Worm (Caenorhabditis elegans) whole organism, L4 larva: ENCODE results near the gene T24E12.10.

Experiments used
- F37D6.2 ChIP-seq: sonication (generic microtip); optimal IDR thresholded peaks from 2 replicates; lab custom pipeline; 2016; ENCODE audit warnings: mild to moderate bottlenecking, missing genetic modification characterization, missing compliant biosample characterization
- ZK337.2 ChIP-seq: fragments of 200-800 bp; sonication (Bioruptor generic); IDR thresholded peaks from 2 replicates; pipeline ENCODE4 v1.3.6; 2022; ENCODE audit warnings: missing genetic modification reagents, missing genetic modification characterization, missing compliant biosample characterization
- ZK546.5 ChIP-seq, 2 experiments: sonication (generic microtip); optimal IDR thresholded peaks; 2 replicates each; lab custom pipeline; 2017; ENCODE audit warnings: missing biosample characterization in 2 of 2, missing genetic modification characterization in 2 of 2
- duxl-1 ChIP-seq: sonication (generic microtip); optimal IDR thresholded peaks from 2 replicates; lab custom pipeline; 2016; ENCODE audit warnings: mild to moderate bottlenecking, missing genetic modification characterization, moderate library complexity, missing compliant biosample characterization; ENCODE audit not compliant: poor library complexity
- madf-5 ChIP-seq, 2 experiments: fragments of 200-800 bp; sonication (Bioruptor generic); IDR thresholded peaks; 2 replicates each; pipeline ENCODE4 v1.3.6; 2022; ENCODE audit warnings: missing compliant biosample characterization in 2 of 2, missing genetic modification characterization in 2 of 2
- mxl-3 ChIP-seq: fragments of 200-800 bp; sonication (Bioruptor generic); optimal IDR thresholded peaks from 2 replicates; lab custom pipeline; 2018; ENCODE audit warnings: mild to moderate bottlenecking, missing genetic modification characterization, missing compliant biosample characterization
- nhr-237 ChIP-seq: sonication (generic microtip); optimal IDR thresholded peaks from 2 replicates; lab custom pipeline; 2017; ENCODE audit warnings: missing biosample characterization, missing genetic modification characterization
- nhr-76 ChIP-seq: fragments of 150-350 bp; optimal IDR thresholded peaks from 2 replicates; lab custom pipeline; 2014; ENCODE audit warnings: missing biosample characterization, missing genetic modification characterization
- zag-1 ChIP-seq: fragments of 150-350 bp; optimal IDR thresholded peaks from 2 replicates; lab custom pipeline; 2014; ENCODE audit warnings: missing biosample characterization, missing genetic modification characterization

- no peak for TF ChIP-seq duxl-1 (tag; lab: Kevin White, UChicago)
- TF ChIP-seq ZK546.5 (tag; optimal IDR thresholded peaks at IDR 0.05; lab: Kevin White, UChicago) = no peak
- TF ChIP-seq nhr-76 (tag; lab: Kevin White, UChicago) = no peak
- TF ChIP-seq nhr-237 (tag; lab: Kevin White, UChicago) = no peak
- no peak for TF ChIP-seq ZK337.2
- TF ChIP-seq mxl-3 (GFP tag; lab: Kevin White, UChicago) = no peak
- no peak for TF ChIP-seq madf-5 (GFP tag; IDR thresholded peaks at IDR 0.05; lab: Robert Waterston, UW)
- no peak for TF ChIP-seq F37D6.2 (tag; lab: Kevin White, UChicago)
- no peak for TF ChIP-seq zag-1 (tag; lab: Kevin White, UChicago)
These were observed 8.2 kb upstream of the T24E12.10 start for ce11 chrII:3781238-3781637.
